Fruit fly (Drosophila melanogaster) whole organism, embryonic: ENCODE data around the gene Cad99C.

ENCODE experiments used
- Adf1 ChIP-seq: fragments of 200-800 bp; sonication (Bioruptor generic); IDR thresholded peaks from 2 replicates; pipeline ENCODE4 v1.3.6; 2022; ENCODE audit warnings: missing biosample characterization, missing genetic modification characterization
- B-H2 ChIP-seq: fragments of 200-800 bp; sonication (Bioruptor generic); optimal IDR thresholded peaks from 2 replicates; lab custom pipeline; 2018; ENCODE audit warnings: missing biosample characterization, mild to moderate bottlenecking, missing genetic modification characterization
- Bgb ChIP-seq: fragments of 200-800 bp; sonication (Bioruptor generic); IDR thresholded peaks from 2 replicates; pipeline ENCODE4 v1.3.6; 2022; ENCODE audit warnings: missing biosample characterization, missing genetic modification characterization; ENCODE audit not compliant: partially characterized antibody
- CG10431 ChIP-seq: fragments of 200-800 bp; sonication (Bioruptor generic); optimal IDR thresholded peaks from 3 replicates; lab custom pipeline; 2018; ENCODE audit warnings: missing biosample characterization, mild to moderate bottlenecking, missing genetic modification characterization
- CG12769 ChIP-seq: fragments of 200-800 bp; sonication (Bioruptor generic); optimal IDR thresholded peaks from 2 replicates; lab custom pipeline; 2019; ENCODE audit warnings: missing biosample characterization, mild to moderate bottlenecking, missing genetic modification characterization, moderate library complexity
- CG14014 ChIP-seq: fragments of 200-800 bp; sonication (Bioruptor generic); IDR thresholded peaks from 2 replicates; pipeline ENCODE4 v1.3.6; 2022; ENCODE audit warnings: missing biosample characterization, missing genetic modification characterization
- CG3407 ChIP-seq: fragments of 200-800 bp; sonication (Bioruptor generic); optimal IDR thresholded peaks from 2 replicates; lab custom pipeline; 2018; ENCODE audit warnings: missing biosample characterization, mild to moderate bottlenecking, missing genetic modification characterization
- CG6654 ChIP-seq: fragments of 200-800 bp; sonication (Bioruptor generic); optimal IDR thresholded peaks from 2 replicates; lab custom pipeline; 2017; ENCODE audit warnings: missing biosample characterization, mild to moderate bottlenecking, missing genetic modification characterization
- CG7987 ChIP-seq: fragments of 200-800 bp; sonication (Bioruptor generic); optimal IDR thresholded peaks from 2 replicates; lab custom pipeline; 2018; ENCODE audit warnings: missing biosample characterization, mild to moderate bottlenecking, missing genetic modification characterization, moderate library complexity
- CG9437 ChIP-seq: fragments of 200-800 bp; sonication (Bioruptor generic); optimal IDR thresholded peaks from 2 replicates; lab custom pipeline; 2018; ENCODE audit warnings: missing biosample characterization, mild to moderate bottlenecking, missing genetic modification characterization
- ERR ChIP-seq: fragments of 200-800 bp; sonication (Bioruptor generic); optimal IDR thresholded peaks from 2 replicates; lab custom pipeline; 2016; ENCODE audit warnings: missing biosample characterization, missing genetic modification characterization
- HLH3B ChIP-seq: fragments of 200-800 bp; sonication (Bioruptor generic); IDR thresholded peaks from 2 replicates; pipeline ENCODE4 v1.3.6; 2022; ENCODE audit warnings: missing biosample characterization, missing genetic modification characterization
- Hr3 ChIP-seq: fragments of 200-800 bp; sonication (Bioruptor generic); optimal IDR thresholded peaks from 3 replicates; lab custom pipeline; 2016; ENCODE audit warnings: missing biosample characterization, missing genetic modification characterization
- Lim3 ChIP-seq: fragments of 200-800 bp; sonication (Bioruptor generic); IDR thresholded peaks from 2 replicates; pipeline ENCODE4 v1.3.6; 2022; ENCODE audit warnings: missing biosample characterization, missing genetic modification characterization
- Max ChIP-seq: fragments of 200-800 bp; sonication (Bioruptor generic); optimal IDR thresholded peaks from 2 replicates; lab custom pipeline; 2016; ENCODE audit warnings: missing biosample characterization, mild to moderate bottlenecking, missing genetic modification characterization
- Mes4 ChIP-seq: fragments of 200-800 bp; sonication (Bioruptor generic); optimal IDR thresholded peaks from 2 replicates; lab custom pipeline; 2016; ENCODE audit warnings: missing biosample characterization, missing genetic modification characterization
- Mrtf ChIP-seq: fragments of 200-800 bp; sonication (Bioruptor generic); IDR thresholded peaks from 3 replicates; pipeline ENCODE4 v1.3.6; 2022; ENCODE audit warnings: missing biosample characterization, missing genetic modification characterization
- Myb ChIP-seq: fragments of 200-800 bp; sonication (Bioruptor generic); optimal IDR thresholded peaks from 2 replicates; lab custom pipeline; 2016; ENCODE audit warnings: missing biosample characterization, missing genetic modification characterization
- Nf-YB ChIP-seq: fragments of 200-800 bp; sonication (Bioruptor generic); optimal IDR thresholded peaks from 3 replicates; lab custom pipeline; 2019; ENCODE audit warnings: missing biosample characterization, mild to moderate bottlenecking, missing genetic modification characterization, moderate library complexity
- Oli ChIP-seq: fragments of 200-800 bp; sonication (Bioruptor generic); optimal IDR thresholded peaks from 2 replicates; lab custom pipeline; 2018; ENCODE audit warnings: missing biosample characterization, mild to moderate bottlenecking, missing genetic modification characterization, moderate library complexity
- TFAM ChIP-seq: fragments of 200-800 bp; sonication (Bioruptor generic); optimal IDR thresholded peaks from 2 replicates; lab custom pipeline; 2017; ENCODE audit warnings: missing biosample characterization, missing genetic modification characterization, inconsistent platforms
- Trl ChIP-seq, 3 experiments: fragments of >200 bp in 2 of 3; fragments of 200-800 bp in 1 of 3; sonication (Bioruptor generic) in 1 of 3; optimal IDR thresholded peaks; 2 replicates in 1 of 3; 3 replicates in 2 of 3; lab custom pipeline; 2016 to 2017; ENCODE audit warnings: missing biosample characterization in 1 of 3, missing genetic modification characterization in 1 of 3
- Xbp1 ChIP-seq: fragments of 200-800 bp; sonication (Bioruptor generic); optimal IDR thresholded peaks from 3 replicates; lab custom pipeline; 2016; ENCODE audit warnings: missing biosample characterization, mild to moderate bottlenecking, missing genetic modification characterization
- abd-A ChIP-seq: fragments of 200-800 bp; sonication (Bioruptor generic); optimal IDR thresholded peaks from 3 replicates; lab custom pipeline; 2019; ENCODE audit warnings: missing biosample characterization, mild to moderate bottlenecking, missing genetic modification characterization, moderate library complexity
- br ChIP-seq: fragments of >200 bp; optimal IDR thresholded peaks from 2 replicates; lab custom pipeline; 2017
- crc ChIP-seq: fragments of 200-800 bp; sonication (Bioruptor generic); optimal IDR thresholded peaks from 2 replicates; lab custom pipeline; 2016; ENCODE audit warnings: missing biosample characterization, missing genetic modification characterization
- dati ChIP-seq: fragments of 200-800 bp; sonication (Bioruptor generic); IDR thresholded peaks from 2 replicates; pipeline ENCODE4 v1.3.6; 2022; ENCODE audit warnings: missing biosample characterization, missing genetic modification characterization
- dm ChIP-seq: fragments of 200-800 bp; sonication (Bioruptor generic); optimal IDR thresholded peaks from 3 replicates; lab custom pipeline; 2016; ENCODE audit warnings: missing biosample characterization, missing genetic modification characterization
- dmrt11E ChIP-seq: fragments of 200-800 bp; sonication (Bioruptor generic); optimal IDR thresholded peaks from 3 replicates; lab custom pipeline; 2018; ENCODE audit warnings: missing biosample characterization, mild to moderate bottlenecking, missing genetic modification characterization, moderate library complexity
- eyg ChIP-seq: fragments of 200-800 bp; sonication (Bioruptor generic); optimal IDR thresholded peaks from 3 replicates; lab custom pipeline; 2016; ENCODE audit warnings: missing biosample characterization, missing genetic modification characterization
- klu ChIP-seq: fragments of 200-800 bp; sonication (Bioruptor generic); IDR thresholded peaks from 2 replicates; pipeline ENCODE4 v1.3.6; 2022; ENCODE audit warnings: missing biosample characterization, missing genetic modification characterization
- nmo ChIP-seq: fragments of 200-800 bp; sonication (Bioruptor generic); optimal IDR thresholded peaks from 2 replicates; lab custom pipeline; 2018; ENCODE audit warnings: missing biosample characterization, mild to moderate bottlenecking, missing genetic modification characterization, moderate library complexity
- pros ChIP-seq: fragments of 200-800 bp; sonication (Bioruptor generic); optimal IDR thresholded peaks from 3 replicates; lab custom pipeline; 2019; ENCODE audit warnings: missing biosample characterization, mild to moderate bottlenecking, missing genetic modification characterization, moderate library complexity
- repo ChIP-seq: fragments of 200-800 bp; sonication (Bioruptor generic); optimal IDR thresholded peaks from 2 replicates; lab custom pipeline; 2016; ENCODE audit warnings: missing biosample characterization, missing genetic modification characterization
- stc ChIP-seq: fragments of 200-800 bp; sonication (Bioruptor generic); IDR thresholded peaks from 2 replicates; pipeline ENCODE4 v1.3.6; 2022; ENCODE audit warnings: missing biosample characterization, missing genetic modification characterization
- ttk ChIP-seq: fragments of 200-800 bp; sonication (Bioruptor generic); IDR thresholded peaks from 2 replicates; pipeline ENCODE4 v2.1.2; 2022; ENCODE audit warnings: missing biosample characterization, missing genetic modification characterization
- unpg ChIP-seq: fragments of 200-800 bp; sonication (Bioruptor generic); optimal IDR thresholded peaks from 3 replicates; lab custom pipeline; 2018; ENCODE audit warnings: missing biosample characterization, mild to moderate bottlenecking, missing genetic modification characterization, moderate library complexity

The Cad99C gene

dm6 chr3R:29834759-29835709 is 6.4 kb upstream of the Cad99C start, which contains the start of gene Atg16 (continued):
- TF ChIP-seq unpg = no peak
- no peak for TF ChIP-seq CG9437 (GFP tag; lab: Kevin White, UChicago)
- no peak for TF ChIP-seq CG6654 (GFP tag; lab: Kevin White, UChicago)
- no peak for TF ChIP-seq CG14014 (GFP tag; lab: Robert Waterston, UW)
- TF ChIP-seq dm (GFP tag; lab: Kevin White, UChicago) = no peak
- TF ChIP-seq crc (GFP tag; lab: Kevin White, UChicago) = no peak
- TF ChIP-seq Myb = peak; percentile 90
- no peak for TF ChIP-seq CG10431 (GFP tag; lab: Kevin White, UChicago)
- TF ChIP-seq ttk = no peak
- no peak for TF ChIP-seq ERR (GFP tag; lab: Kevin White, UChicago)
- TF ChIP-seq klu (GFP tag; lab: Robert Waterston, UW) = no peak
- TF ChIP-seq CG12769 = no peak

- TF ChIP-seq CG7987 = no peak
- TF ChIP-seq Nf-YB = no peak
- TF ChIP-seq Hr3 (GFP tag; lab: Kevin White, UChicago) = no peak
- TF ChIP-seq HLH3B (GFP tag; lab: Robert Waterston, UW) = no peak
- no peak for TF ChIP-seq Lim3
- no peak for TF ChIP-seq dati (GFP tag; lab: Robert Waterston, UW)
- no peak for TF ChIP-seq pros (GFP tag; lab: Kevin White, UChicago)
- no peak for TF ChIP-seq stc (GFP tag; lab: Robert Waterston, UW)
- TF ChIP-seq nmo (GFP tag; lab: Kevin White, UChicago) = no peak
- no peak for TF ChIP-seq Adf1
- TF ChIP-seq eyg (GFP tag; lab: Kevin White, UChicago) = no peak
- no peak for TF ChIP-seq Oli (tag; lab: Kevin White, UChicago)
- no peak for TF ChIP-seq Trl (optimal IDR thresholded peaks at IDR 0.05; lab: Kevin White, UChicago)
- TF ChIP-seq Trl (GFP tag; optimal IDR thresholded peaks at IDR 0.05; lab: Kevin White, UChicago) = no peak
- no peak for TF ChIP-seq CG12769
- TF ChIP-seq TFAM = no peak
- no peak for TF ChIP-seq Mrtf (GFP tag; lab: Robert Waterston, UW)
- TF ChIP-seq repo (GFP tag; lab: Kevin White, UChicago) = no peak
- TF ChIP-seq br = no peak
- TF ChIP-seq Max (GFP tag; lab: Kevin White, UChicago) = no peak
- no peak for TF ChIP-seq Mes4
- TF ChIP-seq, all 482 proteins: peak for 0
Observed at dm6 chr3R:29835710-29836049, 5.8 kb upstream of the Cad99C start, which contains the start of gene Prtl99C. Prtl99C (plus strand) TSS chr3R:29835950.

dm6 chr3R:29836188-29836587 is 5.3 kb upstream of the Cad99C start, which contains the start of gene CG42592:
CG42592 (minus strand) TSS chr3R:29836288.
- TF ChIP-seq abd-A (tag; lab: Kevin White, UChicago) = no peak
- no peak for TF ChIP-seq Bgb
- no peak for TF ChIP-seq dmrt11E (tag; lab: Kevin White, UChicago)
- TF ChIP-seq B-H2 = no peak
- no peak for TF ChIP-seq Xbp1 (GFP tag; lab: Kevin White, UChicago)
- TF ChIP-seq CG3407 (GFP tag; lab: Kevin White, UChicago) = no peak
